Fruit fly (Drosophila melanogaster): ENCODE measurements around the gene Polr3C.

The Polr3C gene

DNA sequence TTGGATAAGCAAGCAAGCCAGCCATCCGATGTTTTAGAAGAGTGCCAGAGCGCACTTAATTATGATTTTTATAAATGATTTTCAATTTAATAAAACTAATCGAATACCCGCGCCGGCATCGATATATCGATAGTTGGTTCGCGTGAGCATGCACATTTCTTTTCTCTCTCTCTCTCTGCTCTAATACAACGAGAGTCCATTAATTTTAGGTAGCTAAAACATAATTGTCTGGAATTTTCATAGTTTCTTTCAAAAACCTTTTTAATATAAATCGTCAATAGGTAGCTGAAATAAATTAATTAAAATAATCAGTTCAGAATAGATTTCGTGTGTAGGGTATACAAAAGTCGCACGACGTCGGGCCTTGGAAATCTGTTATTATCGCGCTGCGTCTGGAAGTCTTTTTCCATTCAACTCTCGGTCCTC, 11.3 kb upstream of the Polr3C start, which contains the start of gene CG18549 (continued):
- TF ChIP-seq lola (GFP tag; optimal IDR thresholded peaks at IDR 0.05) (peak in 1 of 3 experiments; percentile 100), Usf (GFP tag; optimal IDR thresholded peaks at IDR 0.05) (peak; percentile 98), dmrt99B (tag; optimal IDR thresholded peaks at IDR 0.05) (peak; percentile 100), gsb-n (tag; optimal IDR thresholded peaks at IDR 0.05) (peak; percentile 100), B-H2 (GFP tag; optimal IDR thresholded peaks at IDR 0.05) (peak; percentile 99), CG6689 (GFP tag; IDR thresholded peaks at IDR 0.05) (peak; percentile 100), Ssrp (tag; optimal IDR thresholded peaks at IDR 0.05) (peak; percentile 100), pita (GFP tag; optimal IDR thresholded peaks at IDR 0.05) (no peak), Hr3 (GFP tag; optimal IDR thresholded peaks at IDR 0.05) (peak; percentile 100), CG33213 (GFP tag; optimal IDR thresholded peaks at IDR 0.05) (peak; percentile 99), al (GFP tag; IDR thresholded peaks at IDR 0.05) (peak; percentile 99), CG18011 (GFP tag; optimal IDR thresholded peaks at IDR 0.05) (peak; percentile 93), CoRest (tag; optimal IDR thresholded peaks at IDR 0.05) (peak; percentile 100), CG12219 (GFP tag; optimal IDR thresholded peaks at IDR 0.05) (peak; percentile 100), Ets97D (GFP tag; optimal IDR thresholded peaks at IDR 0.05) (peak; percentile 96), ase (GFP tag; IDR thresholded peaks at IDR 0.05) (peak; percentile 100), CG10462 (GFP tag; optimal IDR thresholded peaks at IDR 0.05) (peak; percentile 99), Lim3 (GFP tag; IDR thresholded peaks at IDR 0.05) (peak; percentile 99), ara (GFP tag; IDR thresholded peaks at IDR 0.05) (peak; percentile 100), CG15601 (tag; optimal IDR thresholded peaks at IDR 0.05) (peak; percentile 99), CG12299 (tag; optimal IDR thresholded peaks at IDR 0.05) (peak; percentile 100), klu (GFP tag; IDR thresholded peaks at IDR 0.05) (peak; percentile 99), CG3065 (GFP tag; optimal IDR thresholded peaks at IDR 0.05) (peak; percentile 99), Dll (GFP tag; IDR thresholded peaks at IDR 0.05; ENCODE audit: partially characterized antibody) (peak; percentile 90), CG13424 (tag; optimal IDR thresholded peaks at IDR 0.05) (peak; percentile 100), Dref (GFP tag; IDR thresholded peaks at IDR 0.05) (peak; percentile 82), CG1647 (GFP tag; optimal IDR thresholded peaks at IDR 0.05) (peak; percentile 99), Mes4 (GFP tag; optimal IDR thresholded peaks at IDR 0.05) (peak; percentile 99), CG17359 (tag; optimal IDR thresholded peaks at IDR 0.05) (peak; percentile 100), sisA (GFP tag; IDR thresholded peaks at IDR 0.05) (peak; percentile 100), CG33557 (GFP tag; optimal IDR thresholded peaks at IDR 0.05) (peak; percentile 100), CG11247 (GFP tag; IDR thresholded peaks at IDR 0.05) (peak; percentile 100), Eip74EF (GFP tag; optimal IDR thresholded peaks at IDR 0.05) (peak in 1 of 2 experiments; percentile 100), CG7357 (GFP tag; IDR thresholded peaks at IDR 0.05) (peak; percentile 99), z (GFP tag; IDR thresholded peaks at IDR 0.05) (peak; percentile 90), Optix (GFP tag; IDR thresholded peaks at IDR 0.05) (peak; percentile 99), Dek (tag; optimal IDR thresholded peaks at IDR 0.05) (peak; percentile 100), CG31365 (tag; optimal IDR thresholded peaks at IDR 0.05) (peak; percentile 95), oc (tag; optimal IDR thresholded peaks at IDR 0.05) (peak; percentile 100), chif (GFP tag; optimal IDR thresholded peaks at IDR 0.05) (peak; percentile 99 to 100), vvl (GFP tag; IDR thresholded peaks at IDR 0.05) (peak; percentile 100), Chrac-16 (GFP tag; optimal IDR thresholded peaks at IDR 0.05) (peak; percentile 100), CG16779 (GFP tag; IDR thresholded peaks at IDR 0.05) (peak; percentile 99), CG2678 (tag; optimal IDR thresholded peaks at IDR 0.05) (peak; percentile 100), CG4854 (GFP tag; optimal IDR thresholded peaks at IDR 0.05) (peak; percentile 99), MTF-1 (GFP tag; optimal IDR thresholded peaks at IDR 0.05; ENCODE audit: borderline replicate concordance) (peak; percentile 99), trh (GFP tag; optimal IDR thresholded peaks at IDR 0.05) (peak; percentile 99), CG34376 (GFP tag; optimal IDR thresholded peaks at IDR 0.05) (peak; percentile 100), CG10654 (GFP tag; optimal IDR thresholded peaks at IDR 0.05) (peak; percentile 100), CG31224 (GFP tag; IDR thresholded peaks at IDR 0.05) (peak; percentile 98)
